Worm (Caenorhabditis elegans) whole organism, young adult: ENCODE results near the gene C15C8.5.

Experiments
- F23B12.7 ChIP-seq: sonication (generic microtip); optimal IDR thresholded peaks from 2 replicates; lab custom pipeline; 2017; ENCODE audit warnings: missing genetic modification characterization, mild to moderate bottlenecking, missing compliant biosample characterization, antibody characterized with exemption, moderate library complexity; ENCODE audit not compliant: insufficient read depth
- F37B4.10 ChIP-seq: fragments of 200-800 bp; sonication (Bioruptor generic); IDR thresholded peaks from 2 replicates; pipeline ENCODE4 v1.3.6; 2022; ENCODE audit warnings: missing genetic modification characterization, missing compliant biosample characterization
- F39B2.1 ChIP-seq: fragments of 200-800 bp; sonication (Bioruptor generic); IDR thresholded peaks from 2 replicates; pipeline ENCODE4 v1.3.6; 2022; ENCODE audit warnings: missing genetic modification reagents, missing genetic modification characterization, missing compliant biosample characterization
- F57A8.1 ChIP-seq: fragments of 200-800 bp; sonication (Bioruptor generic); optimal IDR thresholded peaks from 2 replicates; lab custom pipeline; 2018; ENCODE audit warnings: mild to moderate bottlenecking, missing genetic modification characterization, moderate library complexity, missing compliant biosample characterization
- F57C9.4 ChIP-seq: sonication (generic microtip); optimal IDR thresholded peaks from 2 replicates; lab custom pipeline; 2017; ENCODE audit warnings: mild to moderate bottlenecking, missing genetic modification characterization, missing compliant biosample characterization
- K12H6.12 ChIP-seq: fragments of 200-800 bp; sonication (Bioruptor generic); optimal IDR thresholded peaks from 2 replicates; lab custom pipeline; 2018; ENCODE audit warnings: mild to moderate bottlenecking, missing genetic modification characterization, missing compliant biosample characterization
- Y56A3A.18 ChIP-seq: fragments of 200-800 bp; sonication (Bioruptor generic); IDR thresholded peaks from 2 replicates; pipeline ENCODE4 v1.3.6; 2022; ENCODE audit warnings: missing genetic modification reagents, missing genetic modification characterization, missing compliant biosample characterization
- akir-1 ChIP-seq: fragments of 200-800 bp; sonication (Bioruptor generic); optimal IDR thresholded peaks from 2 replicates; lab custom pipeline; 2018; ENCODE audit warnings: mild to moderate bottlenecking, missing genetic modification characterization, moderate library complexity, missing compliant biosample characterization
- ama-1 ChIP-seq, 3 experiments: fragments of 150-350 bp in 1 of 3; sonication (generic microtip) in 2 of 3; optimal IDR thresholded peaks; 2 replicates each; lab custom pipeline; 2014 to 2018; ENCODE audit warnings: missing biosample characterization in 2 of 3, missing genetic modification characterization in 2 of 3, missing genetic modification reagents in 2 of 3
- aptf-3 ChIP-seq: fragments of 200-800 bp; sonication (Bioruptor generic); IDR thresholded peaks from 2 replicates; pipeline ENCODE4 v1.3.6; 2022; ENCODE audit warnings: missing genetic modification characterization, missing compliant biosample characterization
- athp-1 ChIP-seq: sonication (generic microtip); optimal IDR thresholded peaks from 2 replicates; lab custom pipeline; 2017; ENCODE audit warnings: mild to moderate bottlenecking, missing genetic modification characterization, missing compliant biosample characterization
- attf-3 ChIP-seq: fragments of 200-800 bp; sonication (Bioruptor generic); conservative IDR thresholded peaks from 2 replicates; pipeline ENCODE4 v1.3.6; 2022; ENCODE audit warnings: missing genetic modification reagents, missing genetic modification characterization, missing compliant biosample characterization
- attf-5 ChIP-seq: fragments of 200-800 bp; sonication (Bioruptor generic); optimal IDR thresholded peaks from 2 replicates; lab custom pipeline; 2018; ENCODE audit warnings: mild to moderate bottlenecking, missing genetic modification characterization, missing compliant biosample characterization
- attf-6 ChIP-seq: fragments of 200-800 bp; sonication (Bioruptor generic); IDR thresholded peaks from 2 replicates; pipeline ENCODE4 v1.3.6; 2022; ENCODE audit warnings: missing genetic modification reagents, missing genetic modification characterization, missing compliant biosample characterization
- bed-1 ChIP-seq: fragments of 200-800 bp; sonication (Bioruptor generic); IDR thresholded peaks from 2 replicates; pipeline ENCODE4 v1.3.6; 2022; ENCODE audit warnings: missing genetic modification reagents, missing genetic modification characterization, missing compliant biosample characterization
- bed-2 ChIP-seq: fragments of 200-800 bp; sonication (Bioruptor generic); IDR thresholded peaks from 2 replicates; pipeline ENCODE4 v1.3.6; 2022; ENCODE audit warnings: missing genetic modification reagents, missing genetic modification characterization, missing compliant biosample characterization
- ceh-100 ChIP-seq: fragments of 200-800 bp; sonication (Bioruptor generic); IDR thresholded peaks from 2 replicates; pipeline ENCODE4 v1.3.6; 2022; ENCODE audit warnings: missing genetic modification reagents, missing genetic modification characterization, missing compliant biosample characterization
- ceh-91 ChIP-seq: fragments of 200-800 bp; sonication (Bioruptor generic); IDR thresholded peaks from 2 replicates; pipeline ENCODE4 v1.3.6; 2022; ENCODE audit warnings: missing genetic modification reagents, missing genetic modification characterization, missing compliant biosample characterization
- egrh-3 ChIP-seq: fragments of 200-800 bp; sonication (Bioruptor generic); IDR thresholded peaks from 2 replicates; pipeline ENCODE4 v1.3.6; 2022; ENCODE audit warnings: missing genetic modification reagents, missing genetic modification characterization, missing compliant biosample characterization
- ekl-4 ChIP-seq: fragments of 200-800 bp; sonication (Bioruptor generic); IDR thresholded peaks from 2 replicates; pipeline ENCODE4 v1.3.6; 2022; ENCODE audit warnings: missing genetic modification reagents, missing genetic modification characterization, missing compliant biosample characterization
- gei-17 ChIP-seq: fragments of 200-800 bp; sonication (Bioruptor generic); optimal IDR thresholded peaks from 2 replicates; lab custom pipeline; 2018; ENCODE audit warnings: mild to moderate bottlenecking, missing genetic modification characterization, missing compliant biosample characterization
- him-1 ChIP-seq: sonication (generic microtip); optimal IDR thresholded peaks from 2 replicates; lab custom pipeline; 2016; ENCODE audit warnings: missing genotype, missing genetic modification reagents, missing genetic modification characterization, missing compliant biosample characterization
- hsf-1 ChIP-seq: fragments of 200-800 bp; sonication (Bioruptor generic); IDR thresholded peaks from 2 replicates; pipeline ENCODE4 v1.3.6; 2022; ENCODE audit warnings: missing genetic modification reagents, missing genetic modification characterization, missing compliant biosample characterization
- lin-35 ChIP-seq, 3 experiments: fragments of 150-350 bp in 2 of 3; sonication (generic microtip) in 1 of 3; optimal IDR thresholded peaks; 2 replicates each; lab custom pipeline; 2014 to 2018; ENCODE audit warnings: missing biosample characterization in 3 of 3, missing genetic modification characterization in 3 of 3, missing genetic modification reagents in 3 of 3
- lin-40 ChIP-seq: sonication (generic microtip); optimal IDR thresholded peaks from 2 replicates; lab custom pipeline; 2016; ENCODE audit warnings: missing genetic modification characterization, mild to moderate bottlenecking, missing compliant biosample characterization, missing genotype, missing genetic modification reagents
- lir-1 ChIP-seq: fragments of 200-800 bp; sonication (Bioruptor generic); conservative IDR thresholded peaks from 2 replicates; pipeline ENCODE4 v1.3.6; 2022; ENCODE audit warnings: missing genetic modification reagents, missing genetic modification characterization, missing compliant biosample characterization
- madf-3 ChIP-seq: fragments of 200-800 bp; sonication (Bioruptor generic); IDR thresholded peaks from 2 replicates; pipeline ENCODE4 v1.3.6; 2022; ENCODE audit warnings: missing genetic modification reagents, missing genetic modification characterization, missing compliant biosample characterization
- madf-6 ChIP-seq: fragments of 200-800 bp; sonication (Bioruptor generic); IDR thresholded peaks from 2 replicates; pipeline ENCODE4 v1.3.6; 2022; ENCODE audit warnings: missing genetic modification reagents, missing genetic modification characterization, missing compliant biosample characterization
- nfya-1 ChIP-seq: sonication (generic microtip); optimal IDR thresholded peaks from 2 replicates; lab custom pipeline; 2017; ENCODE audit warnings: antibody characterized with exemption, missing compliant biosample characterization, missing genetic modification characterization, borderline replicate concordance; ENCODE audit not compliant: insufficient read depth
- nfyb-1 ChIP-seq: fragments of 200-800 bp; sonication (Bioruptor generic); IDR thresholded peaks from 2 replicates; pipeline ENCODE4 v1.3.6; 2022; ENCODE audit warnings: missing genetic modification reagents, missing genetic modification characterization, missing compliant biosample characterization
- nhr-80 ChIP-seq: sonication (generic microtip); optimal IDR thresholded peaks from 2 replicates; lab custom pipeline; 2016; ENCODE audit warnings: missing genetic modification characterization, missing compliant biosample characterization
- nhr-90 ChIP-seq: sonication (generic microtip); optimal IDR thresholded peaks from 2 replicates; lab custom pipeline; 2016; ENCODE audit warnings: missing genotype, mild to moderate bottlenecking, missing genetic modification characterization, missing compliant biosample characterization
- pha-4 ChIP-seq: fragments of 150-350 bp; sonication (generic microtip); optimal IDR thresholded peaks from 2 replicates; lab custom pipeline; 2014; ENCODE audit warnings: missing biosample characterization, missing genetic modification reagents, missing genetic modification characterization
- sea-2 ChIP-seq: fragments of 200-800 bp; sonication (Bioruptor generic); IDR thresholded peaks from 2 replicates; pipeline ENCODE4 v1.3.6; 2022; ENCODE audit warnings: missing genetic modification characterization, missing compliant biosample characterization
- sptf-2 ChIP-seq: fragments of 200-800 bp; sonication (Bioruptor generic); optimal IDR thresholded peaks from 2 replicates; lab custom pipeline; 2018; ENCODE audit warnings: mild to moderate bottlenecking, missing genetic modification characterization, missing compliant biosample characterization
- tbp1 ChIP-seq: fragments of 200-800 bp; sonication (Bioruptor generic); optimal IDR thresholded peaks from 2 replicates; lab custom pipeline; 2018; ENCODE audit warnings: mild to moderate bottlenecking, missing genetic modification characterization, missing compliant biosample characterization
- tbx-9 ChIP-seq: sonication (generic microtip); optimal IDR thresholded peaks from 2 replicates; lab custom pipeline; 2016; ENCODE audit warnings: borderline replicate concordance, missing genetic modification characterization, inconsistent platforms, missing compliant biosample characterization
- tlf-1 ChIP-seq: fragments of 200-800 bp; sonication (Bioruptor generic); optimal IDR thresholded peaks from 2 replicates; lab custom pipeline; 2018; ENCODE audit warnings: mild to moderate bottlenecking, missing genetic modification characterization, missing compliant biosample characterization
- unc-62 ChIP-seq: fragments of 150-350 bp; optimal IDR thresholded peaks from 2 replicates; lab custom pipeline; 2014; ENCODE audit warnings: missing biosample characterization, missing genetic modification reagents, missing genetic modification characterization
- ztf-18 ChIP-seq: sonication (generic microtip); optimal IDR thresholded peaks from 2 replicates; lab custom pipeline; 2016; ENCODE audit warnings: missing genotype, mild to moderate bottlenecking, missing genetic modification characterization, missing compliant biosample characterization
- ztf-25 ChIP-seq: fragments of 200-800 bp; sonication (Bioruptor generic); IDR thresholded peaks from 2 replicates; pipeline ENCODE4 v1.3.6; 2022; ENCODE audit warnings: missing genetic modification reagents, missing genetic modification characterization, missing compliant biosample characterization
- ztf-6 ChIP-seq: fragments of 200-800 bp; sonication (Bioruptor generic); IDR thresholded peaks from 2 replicates; pipeline ENCODE4 v1.3.6; 2022; ENCODE audit warnings: missing genetic modification reagents, missing genetic modification characterization, missing compliant biosample characterization

C15C8.5 gene

DNA sequence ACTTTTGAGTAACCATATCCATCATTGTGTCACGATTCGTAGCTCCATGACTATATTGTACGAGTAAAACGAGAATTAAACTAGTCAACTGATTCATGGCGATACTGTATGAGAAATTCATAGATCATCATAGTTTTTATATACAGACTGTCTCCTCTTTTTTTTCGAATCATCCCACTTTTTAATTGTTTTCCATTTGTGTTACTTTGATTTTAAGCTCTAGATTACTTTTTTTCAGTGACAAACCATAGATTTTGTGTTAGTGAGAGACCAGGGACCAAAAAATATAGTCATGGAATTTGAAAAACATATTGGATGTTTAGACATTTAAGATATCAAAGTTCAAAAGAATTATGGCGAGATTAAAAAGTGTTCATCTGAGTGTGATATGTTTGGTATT lies 35.8 kb upstream of the C15C8.5 start, which contains the start of gene R11D1.3:
R11D1.3 (minus strand) TSS at position 101 of the 400 bp plus-strand sequence.
- TF ChIP-seq madf-6 (GFP tag; lab: Robert Waterston, UW): no peak
- TF ChIP-seq ceh-100 (GFP tag; lab: Robert Waterston, UW): no peak
- TF ChIP-seq F39B2.1 (GFP tag; lab: Robert Waterston, UW): no peak
- TF ChIP-seq athp-1: no peak
- no peak for TF ChIP-seq nhr-90 (tag; lab: Kevin White, UChicago)
- no peak for TF ChIP-seq attf-5 (GFP tag; lab: Kevin White, UChicago)
- TF ChIP-seq sptf-2 (GFP tag; lab: Kevin White, UChicago): no peak
- TF ChIP-seq K12H6.12: no peak

DNA sequence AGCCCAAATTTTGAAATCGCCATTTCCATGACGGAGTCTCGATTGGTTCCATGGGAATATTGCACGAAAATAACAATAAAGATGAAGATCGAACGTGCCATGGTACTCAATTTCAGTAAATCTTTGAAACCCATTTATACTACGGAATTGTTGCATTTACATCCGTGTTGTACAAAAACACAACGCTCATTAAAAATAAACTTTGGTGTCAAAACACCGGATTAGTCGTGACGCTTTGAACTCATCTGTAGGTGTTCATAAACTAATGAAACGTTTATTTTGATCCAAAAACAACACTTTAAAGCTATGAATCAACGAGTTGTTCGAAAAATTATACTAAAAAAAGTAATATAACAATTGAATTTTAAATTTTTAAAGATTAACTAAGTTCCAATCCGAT lies 33.7 kb upstream of the C15C8.5 start, which contains the start of gene R11D1.4:
R11D1.4 (minus strand) TSS at position 101 of the 400 bp plus-strand sequence.
- TF ChIP-seq nfyb-1 (no peak), ekl-4 (no peak), nfya-1 (tag; lab: Kevin White, UChicago) (no peak), lin-40 (tag; lab: Kevin White, UChicago) (no peak), hsf-1 (GFP tag; lab: Robert Waterston, UW) (no peak), F57C9.4 (tag; lab: Kevin White, UChicago) (no peak), ceh-91 (GFP tag; lab: Robert Waterston, UW) (no peak), F37B4.10 (GFP tag; lab: Robert Waterston, UW) (no peak), nhr-90 (tag; lab: Kevin White, UChicago) (no peak), akir-1 (GFP tag; lab: Kevin White, UChicago) (no peak), ztf-6 (GFP tag; lab: Robert Waterston, UW) (no peak), lin-35 (GFP tag; optimal IDR thresholded peaks at IDR 0.05; lab: Kevin White, UChicago) (no peak), gei-17 (GFP tag; lab: Kevin White, UChicago) (no peak), Y56A3A.18 (GFP tag; lab: Robert Waterston, UW) (no peak), ztf-25 (GFP tag; lab: Robert Waterston, UW) (no peak), unc-62 (GFP tag; lab: Kevin White, UChicago) (no peak), aptf-3 (GFP tag; lab: Robert Waterston, UW) (no peak), tbp1 (GFP tag; lab: Kevin White, UChicago) (no peak)

DNA sequence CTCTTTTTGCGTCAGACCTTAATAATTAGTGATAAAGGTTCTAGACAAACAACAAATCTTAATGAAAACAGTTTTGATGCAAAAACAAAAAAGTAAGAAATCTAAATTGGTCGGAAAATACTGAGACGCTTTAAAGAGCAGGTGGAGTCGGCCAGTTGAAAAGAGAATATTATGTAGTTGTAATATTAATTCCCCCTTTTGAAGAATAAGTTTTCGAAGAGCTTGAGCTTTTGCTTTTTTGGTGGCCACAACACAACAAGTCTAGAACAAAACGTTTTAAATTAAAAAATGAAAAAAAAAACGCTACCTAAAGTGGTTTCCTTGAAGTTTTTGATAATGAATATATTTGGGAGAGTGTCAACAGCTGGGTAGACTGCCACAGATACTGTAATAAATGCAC lies 31.4 kb upstream of the C15C8.5 start, which contains the start of gene str-178:
str-178 (minus strand) TSS at position 101 of the 400 bp plus-strand sequence.
- TF ChIP-seq pha-4 (tag; lab: Kevin White, UChicago) (no peak), lin-35 (GFP tag; optimal IDR thresholded peaks at IDR 0.05; lab: Kevin White, UChicago) (no peak)

DNA sequence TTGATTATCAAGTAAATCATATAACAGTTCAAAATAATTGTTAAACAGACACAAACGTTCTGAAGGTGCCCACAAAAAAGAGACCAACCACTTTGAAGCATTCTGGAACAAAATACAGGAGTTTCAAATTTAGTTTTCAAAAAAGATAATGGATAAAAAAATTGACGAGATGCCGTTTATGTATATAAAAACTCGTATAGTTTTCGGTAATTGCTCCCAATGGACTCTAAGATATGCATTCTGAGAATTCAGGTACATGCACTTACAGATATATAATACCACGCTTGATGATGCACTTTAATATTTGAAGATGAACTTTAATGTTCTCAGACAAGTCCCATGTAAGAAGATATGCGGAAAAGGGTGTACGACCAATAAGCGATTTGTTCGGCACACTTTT lies 29.2 kb upstream of the C15C8.5 start, which contains the start of gene str-181:
str-181 (minus strand) TSS at position 101 of the 400 bp plus-strand sequence.
- TF ChIP-seq ztf-18 (tag; lab: Kevin White, UChicago) (no peak), F57A8.1 (no peak), attf-6 (no peak), sea-2 (GFP tag; lab: Robert Waterston, UW) (no peak), nhr-80 (tag; lab: Kevin White, UChicago) (no peak)

DNA sequence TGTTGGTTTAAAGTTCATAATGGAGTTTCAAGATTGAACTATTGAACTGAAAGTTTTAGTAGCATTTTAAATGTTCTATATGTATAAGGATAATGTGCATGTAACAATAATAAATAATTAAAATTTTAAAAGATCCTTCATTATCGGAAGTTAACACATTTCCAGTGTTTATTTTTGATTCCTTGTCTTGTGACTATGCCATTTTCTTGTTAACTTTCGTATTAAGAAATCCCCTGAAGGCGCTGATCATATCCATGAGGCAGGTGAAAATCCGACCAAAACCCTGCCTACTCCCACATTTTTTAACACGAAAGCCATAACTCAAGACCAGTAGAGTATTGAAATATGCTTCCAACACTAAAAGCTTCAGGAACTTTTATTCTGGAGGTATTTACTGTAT lies 28.1 kb upstream of the C15C8.5 start, which contains the start of gene R11D1.7:
R11D1.7 (plus strand) TSS at position 301 of the 400 bp plus-strand sequence.
- TF ChIP-seq ceh-91 (GFP tag; lab: Robert Waterston, UW) (no peak), lir-1 (GFP tag; lab: Robert Waterston, UW) (no peak), lin-40 (tag; lab: Kevin White, UChicago) (no peak), F23B12.7 (tag; lab: Kevin White, UChicago) (no peak), madf-3 (no peak), him-1 (tag; lab: Kevin White, UChicago) (no peak), tbx-9 (tag; lab: Kevin White, UChicago) (no peak), tlf-1 (GFP tag; lab: Kevin White, UChicago) (no peak), ztf-25 (GFP tag; lab: Robert Waterston, UW) (no peak), sea-2 (GFP tag; lab: Robert Waterston, UW) (no peak), egrh-3 (GFP tag; lab: Robert Waterston, UW) (no peak), attf-3 (no peak), bed-1 (GFP tag; lab: Robert Waterston, UW) (no peak), ama-1 (optimal IDR thresholded peaks at IDR 0.05; lab: Kevin White, UChicago) (no peak), ama-1 (GFP tag; optimal IDR thresholded peaks at IDR 0.05; lab: Kevin White, UChicago) (no peak), bed-2 (no peak)
